Fruit fly (Drosophila melanogaster): Measurements from ENCODE around the gene Vml.
A peak's percentile ranks its signal among the peaks of the same experiment; 100 is the strongest.

Gene Vml

DNA sequence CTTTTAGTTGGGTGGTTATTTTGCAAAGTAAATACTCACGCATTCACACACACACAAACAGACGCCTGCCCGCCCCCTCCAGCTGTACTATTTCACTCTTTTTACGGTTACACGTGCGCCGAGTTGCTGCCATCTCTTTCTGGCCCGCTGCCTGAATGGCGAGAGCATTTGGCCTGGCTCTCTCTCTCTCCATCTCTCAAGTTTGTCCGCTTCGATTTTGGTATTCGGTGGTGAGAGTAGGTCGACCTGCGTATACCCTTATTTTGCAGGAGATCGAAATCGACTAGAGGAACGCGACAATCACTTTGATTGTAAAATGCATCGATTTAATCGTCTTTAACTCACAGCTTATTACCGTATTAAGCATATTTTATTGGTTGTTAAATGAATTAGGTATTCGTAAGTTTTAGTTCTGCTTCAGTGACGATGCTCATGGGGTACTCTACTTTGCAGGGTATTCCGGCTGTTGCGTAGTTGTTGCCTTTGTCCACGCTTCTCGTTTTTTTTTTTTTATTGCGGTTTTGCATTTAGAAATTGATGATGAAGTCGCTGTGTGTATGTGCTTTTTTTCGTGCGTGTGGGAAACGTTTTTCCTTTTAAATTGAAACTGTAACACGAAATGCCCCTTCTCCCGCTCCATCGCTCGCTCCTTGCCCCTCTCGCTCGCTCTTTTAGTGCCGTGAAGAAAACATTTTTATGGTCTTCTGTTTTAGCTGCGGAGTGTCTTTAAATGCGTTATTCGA lies 28.3 kb downstream of the Vml start (continued):
- peak; percentile 75 for TF ChIP-seq fd3F (GFP tag; optimal IDR thresholded peaks at IDR 0.05)
- TF ChIP-seq CG18011 (GFP tag; optimal IDR thresholded peaks at IDR 0.05) = peak; percentile 76
- no peak for TF ChIP-seq CG7963 (GFP tag; IDR thresholded peaks at IDR 0.05; ENCODE audit: partially characterized antibody)
- peak; percentile 54; the same call in 2 of the 3 replicates for TF ChIP-seq CG11560 (tag; IDR thresholded peaks at IDR 0.05)
- peak; percentile 83 for TF ChIP-seq NC2β (GFP tag; optimal IDR thresholded peaks at IDR 0.05)
- peak; percentile 79 for TF ChIP-seq nerfin-1 (tag; optimal IDR thresholded peaks at IDR 0.05)
- peak; percentile 85 for TF ChIP-seq Sox100B (GFP tag; optimal IDR thresholded peaks at IDR 0.05)
- 0 out of 2 replicates have a peak, but pooled peaks have one; percentile 50 for TF ChIP-seq bowl (GFP tag; IDR thresholded peaks at IDR 0.05)
- TF ChIP-seq CrebB (tag; optimal IDR thresholded peaks at IDR 0.05) = peak; percentile 90
- TF ChIP-seq esg (GFP tag; conservative IDR thresholded peaks at IDR 0.05) = peak; percentile 84
- TF ChIP-seq CG8089 (GFP tag; optimal IDR thresholded peaks at IDR 0.05) = peak; percentile 86
- peak; percentile 65 for TF ChIP-seq ssp (GFP tag; IDR thresholded peaks at IDR 0.05)
- TF ChIP-seq zfh2 (GFP tag; optimal IDR thresholded peaks at IDR 0.05) = peak; percentile 93
- TF ChIP-seq CG6765 (GFP tag; optimal IDR thresholded peaks at IDR 0.05) = peak; percentile 82
- peak; percentile 77 for TF ChIP-seq CG3407 (GFP tag; optimal IDR thresholded peaks at IDR 0.05)
- no peak for TF ChIP-seq CG16813 (GFP tag; IDR thresholded peaks at IDR 0.05; ENCODE audit: partially characterized antibody)
- no peak for TF ChIP-seq CG8478 (optimal IDR thresholded peaks at IDR 0.05)
- no peak for TF ChIP-seq CG4360 (GFP tag; IDR thresholded peaks at IDR 0.05)
- no peak for TF ChIP-seq mld (GFP tag; IDR thresholded peaks at IDR 0.05; ENCODE audit: partially characterized antibody)
- TF ChIP-seq YL-1 (GFP tag; optimal IDR thresholded peaks at IDR 0.05) = peak; percentile 47
- peak; percentile 64 for TF ChIP-seq slou (GFP tag; optimal IDR thresholded peaks at IDR 0.05)
- TF ChIP-seq NC2α (GFP tag; optimal IDR thresholded peaks at IDR 0.05) = peak; percentile 86
- TF ChIP-seq CG3281 (GFP tag; optimal IDR thresholded peaks at IDR 0.05) = peak; percentile 89
- TF ChIP-seq CG30431 (GFP tag; optimal IDR thresholded peaks at IDR 0.05) = peak; percentile 82
- peak; percentile 63; the same call in 1 of the 2 replicates for TF ChIP-seq sens-2 (GFP tag; IDR thresholded peaks at IDR 0.05)
- TF ChIP-seq CG18599 (GFP tag; optimal IDR thresholded peaks at IDR 0.05) = peak; percentile 95
- TF ChIP-seq Tbp (GFP tag; optimal IDR thresholded peaks at IDR 0.05) = no peak
- TF ChIP-seq Sry-β (GFP tag; optimal IDR thresholded peaks at IDR 0.05) = no peak
- peak; percentile 78 for TF ChIP-seq CG17361 (GFP tag; IDR thresholded peaks at IDR 0.05)
- TF ChIP-seq Doc2 (GFP tag; IDR thresholded peaks at IDR 0.05) = peak; percentile 35; the same call in 1 of the 2 replicates
- peak; percentile 52 for TF ChIP-seq sima (GFP tag; optimal IDR thresholded peaks at IDR 0.05)
- TF ChIP-seq shn (GFP tag; optimal IDR thresholded peaks at IDR 0.05) = peak; percentile 96
- TF ChIP-seq CG9932 (GFP tag; IDR thresholded peaks at IDR 0.05) = peak; percentile 86
- TF ChIP-seq CG6175 (GFP tag; IDR thresholded peaks at IDR 0.05) = peak; percentile 24; the same call in 1 of the 3 replicates
- TF ChIP-seq CG12299 (tag; optimal IDR thresholded peaks at IDR 0.05) = peak; percentile 87
- TF ChIP-seq Ets65A (GFP tag) = peak; percentile 99
- peak; percentile 79 for TF ChIP-seq NfI (GFP tag; optimal IDR thresholded peaks at IDR 0.05)
- TF ChIP-seq tio (GFP tag; optimal IDR thresholded peaks at IDR 0.05) = peak; percentile 72
- TF ChIP-seq CG1529 (GFP tag; optimal IDR thresholded peaks at IDR 0.05) = peak; percentile 84
- peak; percentile 86 for TF ChIP-seq dysf (GFP tag; IDR thresholded peaks at IDR 0.05)
- peak; percentile 91 for TF ChIP-seq scrt (GFP tag; optimal IDR thresholded peaks at IDR 0.05)
- peak; percentile 57; the same call in 1 of the 2 replicates for TF ChIP-seq MBD-R2 (GFP tag; IDR thresholded peaks at IDR 0.05)
- peak; percentile 79 for TF ChIP-seq CG14710 (tag; optimal IDR thresholded peaks at IDR 0.05)
- peak; percentile 87 for TF ChIP-seq CG3847 (GFP tag; IDR thresholded peaks at IDR 0.05)
- 0 out of 2 replicates have a peak, but pooled peaks have one; percentile 22 for TF ChIP-seq Lim3 (GFP tag; IDR thresholded peaks at IDR 0.05)
- peak; percentile 89 for TF ChIP-seq CG12219 (GFP tag; optimal IDR thresholded peaks at IDR 0.05)
- peak; percentile 68 for TF ChIP-seq CG9215 (GFP tag; IDR thresholded peaks at IDR 0.05)
- peak; percentile 83 for TF ChIP-seq zfh1 (GFP tag; IDR thresholded peaks at IDR 0.05)
- TF ChIP-seq HLH54F (GFP tag; optimal IDR thresholded peaks at IDR 0.05) = peak; percentile 94
- peak; percentile 63 for TF ChIP-seq Lhr (GFP tag; optimal IDR thresholded peaks at IDR 0.05)

Measured in whole organism, embryonic.